Worm (Caenorhabditis elegans): ENCODE measurements around the gene R02D5.10.

The R02D5.10 gene

ce11 chrV:14523788-14524582 is 41.9 kb downstream of the R02D5.10 start, which contains the start of gene ril-1 (continued):
- TF ChIP-seq F57C9.4 (tag; optimal IDR thresholded peaks at IDR 0.05): no peak
- no peak for TF ChIP-seq pha-4 (tag; optimal IDR thresholded peaks at IDR 0.05)
- no peak for TF ChIP-seq T07F8.4 (tag; optimal IDR thresholded peaks at IDR 0.05)
- no peak for TF ChIP-seq zfh-2 (GFP tag; conservative IDR thresholded peaks at IDR 0.05)
- no peak for TF ChIP-seq nhr-90 (tag; optimal IDR thresholded peaks at IDR 0.05)
- TF ChIP-seq lsy-27 (tag; optimal IDR thresholded peaks at IDR 0.05; ENCODE audit: borderline replicate concordance, insufficient read depth): no peak
- no peak for TF ChIP-seq gei-17 (GFP tag; optimal IDR thresholded peaks at IDR 0.05)
- no peak for TF ChIP-seq let-526 (GFP tag; IDR thresholded peaks at IDR 0.05)
- peak; percentile 12; the same call in 1 of the 2 replicates for TF ChIP-seq hmg-1.2 (GFP tag; IDR thresholded peaks at IDR 0.05)
- no peak for TF ChIP-seq lag-1 (GFP tag; IDR thresholded peaks at IDR 0.05)
- peak; percentile 64 for TF ChIP-seq F23B12.7 (tag; optimal IDR thresholded peaks at IDR 0.05; ENCODE audit: insufficient read depth)
- TF ChIP-seq nfya-2 (GFP tag; IDR thresholded peaks at IDR 0.05): no peak
- no peak for TF ChIP-seq dpl-1 (GFP tag; optimal IDR thresholded peaks at IDR 0.05)
- no peak for TF ChIP-seq ztf-3 (GFP tag; optimal IDR thresholded peaks at IDR 0.05)
- no peak for TF ChIP-seq egl-18 (GFP tag; IDR thresholded peaks at IDR 0.05)
- TF ChIP-seq athp-1 (tag; optimal IDR thresholded peaks at IDR 0.05): no peak
- no peak for TF ChIP-seq Y67H2A.10 (GFP tag; conservative IDR thresholded peaks at IDR 0.05)
- TF ChIP-seq B0261.1 (tag; optimal IDR thresholded peaks at IDR 0.05): no peak
- peak; percentile 50 for TF ChIP-seq mcd-1 (GFP tag; IDR thresholded peaks at IDR 0.05)
- no peak for TF ChIP-seq hlh-12 (tag; optimal IDR thresholded peaks at IDR 0.05)
- TF ChIP-seq dpff-1 (tag; optimal IDR thresholded peaks at IDR 0.05): no peak
- TF ChIP-seq cebp-1 (GFP tag; IDR thresholded peaks at IDR 0.05): no peak
- peak; percentile 13 for TF ChIP-seq cebp-1 (tag; optimal IDR thresholded peaks at IDR 0.05)
- no peak for TF ChIP-seq nfya-1 (tag; optimal IDR thresholded peaks at IDR 0.05; ENCODE audit: borderline replicate concordance, insufficient read depth)
- no peak for TF ChIP-seq ztf-28 (GFP tag; IDR thresholded peaks at IDR 0.05)
- TF ChIP-seq egl-44 (GFP tag; IDR thresholded peaks at IDR 0.05): no peak
- no peak for TF ChIP-seq mes-4 (tag; optimal IDR thresholded peaks at IDR 0.05)
- no peak for TF ChIP-seq F39B2.1 (GFP tag; IDR thresholded peaks at IDR 0.05)
- TF ChIP-seq ekl-4 (GFP tag; IDR thresholded peaks at IDR 0.05): no peak
- no peak for TF ChIP-seq unc-130 (GFP tag; optimal IDR thresholded peaks at IDR 0.05)
- TF ChIP-seq madf-8 (GFP tag; conservative IDR thresholded peaks at IDR 0.05): no peak
- no peak for TF ChIP-seq rpc-1 (optimal IDR thresholded peaks at IDR 0.05)
- no peak for TF ChIP-seq rpc-1 (tag; optimal IDR thresholded peaks at IDR 0.05)
- TF ChIP-seq hrde-1 (tag; optimal IDR thresholded peaks at IDR 0.05; ENCODE audit: borderline replicate concordance): no peak
- no peak for TF ChIP-seq tlf-1 (GFP tag; optimal IDR thresholded peaks at IDR 0.05)
- no peak for TF ChIP-seq Y53G8AR.9 (GFP tag; conservative IDR thresholded peaks at IDR 0.05)
- TF ChIP-seq ztf-25 (GFP tag; IDR thresholded peaks at IDR 0.05): no peak
- no peak for TF ChIP-seq ceh-40 (GFP tag; IDR thresholded peaks at IDR 0.05)
- TF ChIP-seq ceh-58 (GFP tag; IDR thresholded peaks at IDR 0.05): no peak
- no peak for TF ChIP-seq ets-4 (GFP tag; optimal IDR thresholded peaks at IDR 0.05)
- no peak for TF ChIP-seq Y56A3A.18 (GFP tag; IDR thresholded peaks at IDR 0.05)
- no peak for TF ChIP-seq tbx-9 (tag; optimal IDR thresholded peaks at IDR 0.05; ENCODE audit: borderline replicate concordance)
- TF ChIP-seq hmg-20 (GFP tag; IDR thresholded peaks at IDR 0.05): no peak
- TF ChIP-seq ceh-91 (GFP tag; IDR thresholded peaks at IDR 0.05): no peak
- no peak for TF ChIP-seq hsf-1 (GFP tag; IDR thresholded peaks at IDR 0.05)
- peak; percentile 57 for TF ChIP-seq ZK185.1 (tag; optimal IDR thresholded peaks at IDR 0.05; ENCODE audit: poor library complexity, severe bottlenecking)
- peak; percentile 34 for TF ChIP-seq snpc-4 (GFP tag; optimal IDR thresholded peaks at IDR 0.05)
- peak in 2 of 4 experiments; percentile 46 to 57 for TF ChIP-seq snpc-4 (tag; optimal IDR thresholded peaks at IDR 0.05)

Data from whole organism, young adult.